Fruit fly (Drosophila melanogaster): ENCODE measurements around the gene rudhira.
A peak's percentile ranks its signal among the peaks of the same experiment; 100 is the strongest.

Gene rudhira

DNA sequence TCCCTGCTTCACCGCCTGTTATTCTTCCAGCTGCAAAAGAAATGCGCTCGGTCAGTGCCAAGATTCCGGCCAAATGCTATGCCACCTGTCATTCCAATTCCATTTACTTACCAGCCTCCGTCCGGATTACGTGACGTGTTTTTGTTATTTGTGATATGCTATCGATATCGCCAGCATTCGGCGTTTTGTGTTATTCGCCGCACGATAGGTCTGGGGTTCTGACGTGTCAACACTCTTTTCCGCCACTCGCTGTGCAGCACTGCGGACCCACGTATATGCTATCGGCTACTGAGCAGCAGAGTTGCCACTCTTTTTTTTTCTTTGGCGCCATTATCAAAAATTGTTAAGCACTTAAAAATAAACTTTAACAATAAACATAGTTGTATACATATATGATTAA lies 35.6 kb downstream of the rudhira start, which contains the start of gene p24-1 (continued):
- TF ChIP-seq BtbVII (GFP tag; optimal IDR thresholded peaks at IDR 0.05): no peak
- peak; percentile 48 for TF ChIP-seq kay (GFP tag; optimal IDR thresholded peaks at IDR 0.05)
- no peak for TF ChIP-seq Jarid2 (GFP tag; optimal IDR thresholded peaks at IDR 0.05)
- TF ChIP-seq CG3995 (GFP tag; optimal IDR thresholded peaks at IDR 0.05): peak; percentile 94
- no peak for TF ChIP-seq CG8281 (tag; optimal IDR thresholded peaks at IDR 0.05)
- no peak for TF ChIP-seq lola (GFP tag; optimal IDR thresholded peaks at IDR 0.05)
- no peak for TF ChIP-seq Kr (GFP tag; optimal IDR thresholded peaks at IDR 0.05)
- peak; percentile 23 for TF ChIP-seq CG13424 (tag; optimal IDR thresholded peaks at IDR 0.05)
- no peak for TF ChIP-seq aop (GFP tag; IDR thresholded peaks at IDR 0.05)
- TF ChIP-seq Xrp1 (GFP tag; IDR thresholded peaks at IDR 0.05): peak; percentile 35; the same call in 1 of the 2 replicates
- no peak for TF ChIP-seq slp2 (GFP tag; optimal IDR thresholded peaks at IDR 0.05)
- TF ChIP-seq CG1647 (GFP tag; optimal IDR thresholded peaks at IDR 0.05): peak; percentile 22
- TF ChIP-seq CG18262 (tag; optimal IDR thresholded peaks at IDR 0.05): peak; percentile 7
- TF ChIP-seq CG7987 (GFP tag; optimal IDR thresholded peaks at IDR 0.05): peak; percentile 26
- no peak for TF ChIP-seq CG1233 (GFP tag; optimal IDR thresholded peaks at IDR 0.05)
- peak; percentile 31 for TF ChIP-seq repo (GFP tag; optimal IDR thresholded peaks at IDR 0.05)
- no peak for TF ChIP-seq Oaz (GFP tag; IDR thresholded peaks at IDR 0.05)
- TF ChIP-seq dmrt11E (tag; optimal IDR thresholded peaks at IDR 0.05): no peak
- TF ChIP-seq Sin3A (optimal IDR thresholded peaks at IDR 0.05): peak; percentile 22
- no peak for TF ChIP-seq pros (GFP tag; optimal IDR thresholded peaks at IDR 0.05)
- TF ChIP-seq CG10321 (GFP tag; IDR thresholded peaks at IDR 0.05): no peak
- no peak for TF ChIP-seq TFAM (GFP tag; optimal IDR thresholded peaks at IDR 0.05)
- TF ChIP-seq CG3407 (GFP tag; optimal IDR thresholded peaks at IDR 0.05): no peak
- no peak for TF ChIP-seq CG17568 (GFP tag; optimal IDR thresholded peaks at IDR 0.05)
- peak; percentile 49 for TF ChIP-seq tin (GFP tag; optimal IDR thresholded peaks at IDR 0.05)
- no peak for TF ChIP-seq Sox100B (GFP tag; optimal IDR thresholded peaks at IDR 0.05)
- TF ChIP-seq bbx (GFP tag; IDR thresholded peaks at IDR 0.05; ENCODE audit: partially characterized antibody): peak; percentile 93
- no peak for TF ChIP-seq C15 (GFP tag; IDR thresholded peaks at IDR 0.05)
- TF ChIP-seq Elba2 (GFP tag; optimal IDR thresholded peaks at IDR 0.05): no peak
- TF ChIP-seq Myb (GFP tag; optimal IDR thresholded peaks at IDR 0.05): peak; percentile 55
- TF ChIP-seq CG6854 (GFP tag; optimal IDR thresholded peaks at IDR 0.05): no peak
- no peak for TF ChIP-seq NC2β (GFP tag; optimal IDR thresholded peaks at IDR 0.05)
- peak; percentile 16 for TF ChIP-seq Chrac-16 (GFP tag; optimal IDR thresholded peaks at IDR 0.05)
- TF ChIP-seq Aef1 (GFP tag; IDR thresholded peaks at IDR 0.05): no peak
- TF ChIP-seq chif (GFP tag; optimal IDR thresholded peaks at IDR 0.05): peak in 1 of 2 experiments; percentile 31
- no peak for TF ChIP-seq Oli (tag; optimal IDR thresholded peaks at IDR 0.05)
- TF ChIP-seq sens (GFP tag): peak; percentile 67
- no peak for TF ChIP-seq sima (GFP tag; optimal IDR thresholded peaks at IDR 0.05)
- peak; percentile 7 for TF ChIP-seq Bteb2 (GFP tag; optimal IDR thresholded peaks at IDR 0.05)
- peak; percentile 94 for TF ChIP-seq CG42726 (GFP tag; IDR thresholded peaks at IDR 0.05; ENCODE audit: partially characterized antibody)
- peak; percentile 60; the same call in 1 of the 3 replicates for TF ChIP-seq zen2 (GFP tag; IDR thresholded peaks at IDR 0.05; ENCODE audit: partially characterized antibody)
- TF ChIP-seq CG16863 (GFP tag; optimal IDR thresholded peaks at IDR 0.05): no peak
- TF ChIP-seq Dfd (GFP tag; optimal IDR thresholded peaks at IDR 0.05): no peak
- TF ChIP-seq CG10366 (GFP tag; IDR thresholded peaks at IDR 0.05): no peak
- TF ChIP-seq eve (GFP tag; optimal IDR thresholded peaks at IDR 0.05): no peak
- TF ChIP-seq Side (GFP tag; optimal IDR thresholded peaks at IDR 0.05): peak; percentile 57
- TF ChIP-seq CG13624 (GFP tag; optimal IDR thresholded peaks at IDR 0.05): peak; percentile 70
- no peak for TF ChIP-seq Trl (optimal IDR thresholded peaks at IDR 0.05)
- TF ChIP-seq Trl (GFP tag; optimal IDR thresholded peaks at IDR 0.05): peak; percentile 53
- TF ChIP-seq CG9727 (GFP tag; optimal IDR thresholded peaks at IDR 0.05): no peak
- TF ChIP-seq Atf3 (GFP tag; optimal IDR thresholded peaks at IDR 0.05): no peak
- no peak for TF ChIP-seq B-H1 (GFP tag; IDR thresholded peaks at IDR 0.05)
- no peak for TF ChIP-seq nau (GFP tag; optimal IDR thresholded peaks at IDR 0.05)

All from whole organism, embryonic.